Fruit fly (Drosophila melanogaster): ENCODE measurements around the gene CG7857.

The CG7857 gene

dm6 chr3L:15534274-15535227 lies 29.9 kb upstream of the CG7857 start (continued):
- TF ChIP-seq CG1529 (GFP tag; optimal IDR thresholded peaks at IDR 0.05): peak; percentile 62
- TF ChIP-seq CG4820 (GFP tag; optimal IDR thresholded peaks at IDR 0.05): peak; percentile 40
- TF ChIP-seq pros (GFP tag; optimal IDR thresholded peaks at IDR 0.05): peak; percentile 18
- TF ChIP-seq seq (GFP tag; IDR thresholded peaks at IDR 0.05): 0 out of 2 replicates have a peak, but pooled peaks have one; percentile 16
- no peak for TF ChIP-seq chm (GFP tag; IDR thresholded peaks at IDR 0.05)
- peak; percentile 83 for TF ChIP-seq crol (GFP tag; IDR thresholded peaks at IDR 0.05)
- TF ChIP-seq Camta (GFP tag; optimal IDR thresholded peaks at IDR 0.05): peak; percentile 51
- TF ChIP-seq cwo (GFP tag; optimal IDR thresholded peaks at IDR 0.05): peak; percentile 43
- TF ChIP-seq Deaf1 (tag; optimal IDR thresholded peaks at IDR 0.05): peak; percentile 32
- TF ChIP-seq inv (GFP tag; IDR thresholded peaks at IDR 0.05; ENCODE audit: partially characterized antibody): no peak
- TF ChIP-seq lov (optimal IDR thresholded peaks at IDR 0.05): no peak
- no peak for TF ChIP-seq lov (GFP tag; IDR thresholded peaks at IDR 0.05)
- peak; percentile 93 for TF ChIP-seq Ets65A (GFP tag)
- peak; percentile 53 for TF ChIP-seq ems (GFP tag; optimal IDR thresholded peaks at IDR 0.05)
- TF ChIP-seq CG3838 (GFP tag; optimal IDR thresholded peaks at IDR 0.05): no peak
- peak; percentile 79 for TF ChIP-seq Hmr (GFP tag; optimal IDR thresholded peaks at IDR 0.05)
- peak; percentile 17 for TF ChIP-seq kay (GFP tag; optimal IDR thresholded peaks at IDR 0.05)
- no peak for TF ChIP-seq stc (GFP tag; IDR thresholded peaks at IDR 0.05)
- TF ChIP-seq CG16863 (GFP tag; optimal IDR thresholded peaks at IDR 0.05): peak; percentile 62
- TF ChIP-seq tap (tag; optimal IDR thresholded peaks at IDR 0.05): no peak
- TF ChIP-seq Dref (GFP tag; IDR thresholded peaks at IDR 0.05): no peak
- TF ChIP-seq CG18262 (tag; optimal IDR thresholded peaks at IDR 0.05): peak; percentile 85
- TF ChIP-seq Nf-YC (tag; optimal IDR thresholded peaks at IDR 0.05): peak; percentile 57
- peak; percentile 67 for TF ChIP-seq Meics (GFP tag; optimal IDR thresholded peaks at IDR 0.05)
- TF ChIP-seq CG17612 (GFP tag; IDR thresholded peaks at IDR 0.05): no peak
- TF ChIP-seq tup (GFP tag; optimal IDR thresholded peaks at IDR 0.05): no peak
- no peak for TF ChIP-seq CG5953 (GFP tag; IDR thresholded peaks at IDR 0.05)
- no peak for TF ChIP-seq CG7357 (GFP tag; IDR thresholded peaks at IDR 0.05)
- TF ChIP-seq sc (optimal IDR thresholded peaks at IDR 0.05): no peak
- TF ChIP-seq sc (GFP tag; optimal IDR thresholded peaks at IDR 0.05): peak; percentile 39
- no peak for TF ChIP-seq HmgZ (tag; optimal IDR thresholded peaks at IDR 0.05)
- peak; percentile 69 for TF ChIP-seq sqz (GFP tag; optimal IDR thresholded peaks at IDR 0.05)
- peak; percentile 44 for TF ChIP-seq CG1603 (tag; optimal IDR thresholded peaks at IDR 0.05)
- TF ChIP-seq Xrp1 (GFP tag; IDR thresholded peaks at IDR 0.05): peak; percentile 14; the same call in 1 of the 2 replicates
- TF ChIP-seq Atf-2 (GFP tag; optimal IDR thresholded peaks at IDR 0.05): peak; percentile 58
- TF ChIP-seq Fer2 (tag; optimal IDR thresholded peaks at IDR 0.05): no peak
- 0 out of 3 replicates have a peak, but pooled peaks have one; percentile 7 for TF ChIP-seq zfh1 (GFP tag; IDR thresholded peaks at IDR 0.05)
- peak; percentile 13 for TF ChIP-seq CG1792 (GFP tag; optimal IDR thresholded peaks at IDR 0.05)
- peak; percentile 35 for TF ChIP-seq PHDP (tag; optimal IDR thresholded peaks at IDR 0.05)
- TF ChIP-seq CG12219 (GFP tag; optimal IDR thresholded peaks at IDR 0.05): peak; percentile 13
- TF ChIP-seq ind (GFP tag; optimal IDR thresholded peaks at IDR 0.05): peak; percentile 68
- peak; percentile 53 for TF ChIP-seq CG4424 (GFP tag; optimal IDR thresholded peaks at IDR 0.05)
- TF ChIP-seq sob (GFP tag; IDR thresholded peaks at IDR 0.05): no peak
- no peak for TF ChIP-seq nom (GFP tag; optimal IDR thresholded peaks at IDR 0.05)
- TF ChIP-seq CG3163 (GFP tag; optimal IDR thresholded peaks at IDR 0.05): peak; percentile 93
- TF ChIP-seq nau (GFP tag; optimal IDR thresholded peaks at IDR 0.05): peak; percentile 16
- TF ChIP-seq Antp (GFP tag; optimal IDR thresholded peaks at IDR 0.05): peak; percentile 45
- TF ChIP-seq Ptx1 (GFP tag; IDR thresholded peaks at IDR 0.05): peak; percentile 34; the same call in 1 of the 2 replicates
- TF ChIP-seq ci (GFP tag; IDR thresholded peaks at IDR 0.05): peak; percentile 61; the same call in 2 of the 3 replicates
- TF ChIP-seq ase (GFP tag; IDR thresholded peaks at IDR 0.05): no peak
